Fruit fly (Drosophila melanogaster) whole organism, embryonic: ENCODE results near the gene CG1440.

Experiments used
- Aef1 ChIP-seq: fragments of 200-800 bp; sonication (Bioruptor generic); IDR thresholded peaks from 3 replicates; pipeline ENCODE4 v1.3.6; 2022; ENCODE audit warnings: missing biosample characterization, missing genetic modification characterization
- Atf3 ChIP-seq: fragments of 200-800 bp; sonication (Bioruptor generic); optimal IDR thresholded peaks from 3 replicates; lab custom pipeline; 2016; ENCODE audit warnings: missing biosample characterization, missing genetic modification characterization
- Bgb ChIP-seq: fragments of 200-800 bp; sonication (Bioruptor generic); IDR thresholded peaks from 2 replicates; pipeline ENCODE4 v1.3.6; 2022; ENCODE audit warnings: missing biosample characterization, missing genetic modification characterization; ENCODE audit not compliant: partially characterized antibody
- CG10321 ChIP-seq: fragments of 200-800 bp; sonication (Bioruptor generic); IDR thresholded peaks from 2 replicates; pipeline ENCODE4 v1.3.6; 2022; ENCODE audit warnings: missing biosample characterization, missing genetic modification characterization
- CG10565 ChIP-seq: fragments of 200-800 bp; sonication (Bioruptor generic); optimal IDR thresholded peaks from 3 replicates; lab custom pipeline; 2016; ENCODE audit warnings: missing biosample characterization, mild to moderate bottlenecking, missing genetic modification characterization
- CG13894 ChIP-seq: fragments of 200-800 bp; sonication (Bioruptor generic); optimal IDR thresholded peaks from 3 replicates; lab custom pipeline; 2018; ENCODE audit warnings: missing biosample characterization, mild to moderate bottlenecking, missing genetic modification characterization, moderate library complexity
- CG14710 ChIP-seq: fragments of 200-800 bp; sonication (Bioruptor generic); optimal IDR thresholded peaks from 3 replicates; lab custom pipeline; 2019; ENCODE audit warnings: missing biosample characterization, mild to moderate bottlenecking, missing genetic modification characterization, moderate library complexity
- CG15601 ChIP-seq: fragments of 200-800 bp; sonication (Bioruptor generic); optimal IDR thresholded peaks from 3 replicates; lab custom pipeline; 2019; ENCODE audit warnings: missing biosample characterization, mild to moderate bottlenecking, missing genetic modification characterization, moderate library complexity
- CG1647 ChIP-seq: fragments of 200-800 bp; sonication (Bioruptor generic); optimal IDR thresholded peaks from 3 replicates; lab custom pipeline; 2016; ENCODE audit warnings: missing biosample characterization, missing genetic modification characterization
- CG17385 ChIP-seq: fragments of 200-800 bp; sonication (Bioruptor generic); optimal IDR thresholded peaks from 3 replicates; lab custom pipeline; 2018; ENCODE audit warnings: missing biosample characterization, mild to moderate bottlenecking, missing genetic modification characterization
- CG31388 ChIP-seq: fragments of 200-800 bp; sonication (Bioruptor generic); optimal IDR thresholded peaks from 2 replicates; lab custom pipeline; 2016; ENCODE audit warnings: missing biosample characterization, missing genetic modification characterization
- CG32767 ChIP-seq: fragments of 200-800 bp; sonication (Bioruptor generic); IDR thresholded peaks from 2 replicates; pipeline ENCODE4 v1.3.6; 2022; ENCODE audit warnings: missing biosample characterization, missing genetic modification characterization
- CG42726 ChIP-seq: fragments of 200-800 bp; sonication (Bioruptor generic); IDR thresholded peaks from 2 replicates; pipeline ENCODE4 v1.3.6; 2022; ENCODE audit warnings: missing biosample characterization, missing genetic modification characterization; ENCODE audit not compliant: partially characterized antibody
- CG6689 ChIP-seq: fragments of 200-800 bp; sonication (Bioruptor generic); IDR thresholded peaks from 2 replicates; pipeline ENCODE4 v1.3.6; 2022; ENCODE audit warnings: missing biosample characterization, missing genetic modification characterization
- CG6813 ChIP-seq: fragments of 200-800 bp; sonication (Bioruptor generic); optimal IDR thresholded peaks from 2 replicates; lab custom pipeline; 2017; ENCODE audit warnings: missing biosample characterization, missing genetic modification characterization, mild to moderate bottlenecking, moderate library complexity, missing genetic modification reagents
- CG8924 ChIP-seq: fragments of 200-800 bp; optimal IDR thresholded peaks from 3 replicates; lab custom pipeline; 2019; ENCODE audit warnings: missing biosample characterization, mild to moderate bottlenecking, missing genetic modification characterization, moderate library complexity
- CG9727 ChIP-seq: fragments of 200-800 bp; sonication (Bioruptor generic); optimal IDR thresholded peaks from 3 replicates; lab custom pipeline; 2017; ENCODE audit warnings: missing biosample characterization, mild to moderate bottlenecking, missing genetic modification characterization
- D ChIP-seq, 2 experiments: fragments of 200-800 bp in 1 of 2; fragments of >200 bp in 1 of 2; sonication (Bioruptor generic) in 1 of 2; optimal IDR thresholded peaks; 2 replicates in 1 of 2; 3 replicates in 1 of 2; lab custom pipeline; 2017; ENCODE audit warnings: mild to moderate bottlenecking in 1 of 2, missing biosample characterization in 1 of 2, missing genetic modification characterization in 1 of 2, missing genetic modification reagents in 1 of 2
- Dad ChIP-seq: fragments of 200-800 bp; sonication (Bioruptor generic); optimal IDR thresholded peaks from 3 replicates; lab custom pipeline; 2016; ENCODE audit warnings: missing biosample characterization, missing genetic modification characterization
- Eip74EF ChIP-seq, 2 experiments: fragments of 200-800 bp in 1 of 2; fragments of >200 bp in 1 of 2; sonication (Bioruptor generic) in 1 of 2; optimal IDR thresholded peaks; 2 replicates each; lab custom pipeline; 2017 to 2019; ENCODE audit warnings: missing biosample characterization in 2 of 2, missing genetic modification characterization in 2 of 2, mild to moderate bottlenecking in 1 of 2, moderate library complexity in 1 of 2
- Ets97D ChIP-seq: fragments of 200-800 bp; sonication (Bioruptor generic); optimal IDR thresholded peaks from 3 replicates; lab custom pipeline; 2016; ENCODE audit warnings: missing biosample characterization, missing genetic modification characterization
- HmgD ChIP-seq: fragments of 200-800 bp; sonication (Bioruptor generic); optimal IDR thresholded peaks from 3 replicates; lab custom pipeline; 2016; ENCODE audit warnings: missing biosample characterization, missing genetic modification characterization
- MTF-1 ChIP-seq: fragments of 200-800 bp; sonication (Bioruptor generic); optimal IDR thresholded peaks from 2 replicates; lab custom pipeline; 2018; ENCODE audit warnings: missing biosample characterization, mild to moderate bottlenecking, missing genetic modification characterization, borderline replicate concordance
- Meics ChIP-seq: fragments of 200-800 bp; sonication (Bioruptor generic); optimal IDR thresholded peaks from 2 replicates; lab custom pipeline; 2017; ENCODE audit warnings: missing biosample characterization, mild to moderate bottlenecking, missing genetic modification characterization
- Oaz ChIP-seq: fragments of 200-800 bp; sonication (Bioruptor generic); IDR thresholded peaks from 2 replicates; pipeline ENCODE4 v1.3.6; 2022; ENCODE audit warnings: missing biosample characterization, missing genetic modification characterization
- Optix ChIP-seq: fragments of 200-800 bp; sonication (Bioruptor generic); IDR thresholded peaks from 3 replicates; pipeline ENCODE4 v1.3.6; 2022; ENCODE audit warnings: missing biosample characterization, missing genetic modification characterization
- Poxn ChIP-seq: fragments of 200-800 bp; sonication (Bioruptor generic); IDR thresholded peaks from 2 replicates; pipeline ENCODE4 v1.3.6; 2022; ENCODE audit warnings: missing biosample characterization, missing genetic modification characterization
- Stat92E ChIP-seq, 3 experiments: fragments of >200 bp in 2 of 3; fragments of 200-800 bp in 1 of 3; sonication (Bioruptor generic) in 1 of 3; optimal IDR thresholded peaks; 2 replicates each; lab custom pipeline; 2017 to 2019; ENCODE audit warnings: missing biosample characterization in 3 of 3, missing genetic modification characterization in 3 of 3, mild to moderate bottlenecking in 1 of 3, moderate library complexity in 1 of 3
- ac ChIP-seq: fragments of 200-800 bp; sonication (Bioruptor generic); optimal IDR thresholded peaks from 3 replicates; lab custom pipeline; 2017; ENCODE audit warnings: missing biosample characterization, mild to moderate bottlenecking, missing genetic modification characterization
- al ChIP-seq: fragments of 200-800 bp; sonication (Bioruptor generic); IDR thresholded peaks from 2 replicates; pipeline ENCODE4 v1.3.6; 2022; ENCODE audit warnings: missing biosample characterization, missing genetic modification characterization
- esg ChIP-seq: fragments of 200-800 bp; sonication (Bioruptor generic); conservative IDR thresholded peaks from 2 replicates; pipeline ENCODE4 v1.3.6; 2022; ENCODE audit warnings: missing biosample characterization, missing genetic modification characterization
- gce ChIP-seq: fragments of 200-800 bp; sonication (Bioruptor generic); IDR thresholded peaks from 3 replicates; pipeline ENCODE4 v1.3.6; 2022; ENCODE audit warnings: missing biosample characterization, missing genetic modification characterization
- gem ChIP-seq: fragments of 200-800 bp; sonication (Bioruptor generic); optimal IDR thresholded peaks from 2 replicates; lab custom pipeline; 2019; ENCODE audit warnings: missing biosample characterization, mild to moderate bottlenecking, missing genetic modification characterization, moderate library complexity
- grau ChIP-seq: fragments of 200-800 bp; optimal IDR thresholded peaks from 3 replicates; lab custom pipeline; 2019; ENCODE audit warnings: missing biosample characterization, mild to moderate bottlenecking, missing genetic modification characterization, moderate library complexity
- inv ChIP-seq: fragments of 200-800 bp; sonication (Bioruptor generic); IDR thresholded peaks from 2 replicates; pipeline ENCODE4 v1.3.6; 2022; ENCODE audit warnings: missing biosample characterization, missing genetic modification characterization; ENCODE audit not compliant: partially characterized antibody
- lab ChIP-seq: fragments of 200-800 bp; sonication (Bioruptor generic); optimal IDR thresholded peaks from 3 replicates; lab custom pipeline; 2017; ENCODE audit warnings: missing biosample characterization, missing genetic modification characterization, mild to moderate bottlenecking, moderate library complexity, missing genetic modification reagents
- lov ChIP-seq, 2 experiments: fragments of 200-800 bp in 1 of 2; fragments of >200 bp in 1 of 2; sonication (Bioruptor generic) in 1 of 2; IDR thresholded peaks in 1 of 2; optimal IDR thresholded peaks in 1 of 2; 2 replicates in 1 of 2; 3 replicates in 1 of 2; pipeline versions ENCODE4 v1.3.6 to Lab custom; 2017 to 2022; ENCODE audit warnings: missing biosample characterization in 1 of 2, missing genetic modification characterization in 1 of 2
- maf-S ChIP-seq: fragments of 200-800 bp; sonication (Bioruptor generic); optimal IDR thresholded peaks from 2 replicates; lab custom pipeline; 2016; ENCODE audit warnings: missing biosample characterization, missing genetic modification characterization
- mirr ChIP-seq: fragments of 200-800 bp; sonication (Bioruptor generic); optimal IDR thresholded peaks from 3 replicates; lab custom pipeline; 2018; ENCODE audit warnings: missing biosample characterization, mild to moderate bottlenecking, missing genetic modification characterization
- nmo ChIP-seq: fragments of 200-800 bp; sonication (Bioruptor generic); optimal IDR thresholded peaks from 2 replicates; lab custom pipeline; 2018; ENCODE audit warnings: missing biosample characterization, mild to moderate bottlenecking, missing genetic modification characterization, moderate library complexity
- psq ChIP-seq: fragments of 200-800 bp; sonication (Bioruptor generic); optimal IDR thresholded peaks from 2 replicates; lab custom pipeline; 2017; ENCODE audit warnings: missing biosample characterization, missing genetic modification characterization
- pzg ChIP-seq: fragments of 200-800 bp; sonication (Bioruptor generic); optimal IDR thresholded peaks from 3 replicates; lab custom pipeline; 2018; ENCODE audit warnings: missing biosample characterization, mild to moderate bottlenecking, missing genetic modification characterization, moderate library complexity
- ranshi ChIP-seq: fragments of 200-800 bp; sonication (Bioruptor generic); IDR thresholded peaks from 2 replicates; pipeline ENCODE4 v1.3.6; 2022; ENCODE audit warnings: missing biosample characterization, missing genetic modification characterization
- row ChIP-seq: fragments of 200-800 bp; sonication (Bioruptor generic); IDR thresholded peaks from 3 replicates; pipeline ENCODE4 v1.3.6; 2022; ENCODE audit warnings: missing biosample characterization, missing genetic modification characterization
- salm ChIP-seq: fragments of 200-800 bp; sonication (Bioruptor generic); optimal IDR thresholded peaks from 2 replicates; lab custom pipeline; 2018; ENCODE audit warnings: missing biosample characterization, mild to moderate bottlenecking, missing genetic modification characterization
- sim ChIP-seq: fragments of 200-800 bp; sonication (Bioruptor generic); IDR thresholded peaks from 2 replicates; pipeline ENCODE4 v1.3.6; 2022; ENCODE audit warnings: missing biosample characterization, missing genetic modification characterization
- zen2 ChIP-seq: fragments of 200-800 bp; sonication (Bioruptor generic); IDR thresholded peaks from 3 replicates; pipeline ENCODE4 v1.3.6; 2022; ENCODE audit warnings: missing biosample characterization, missing genetic modification characterization; ENCODE audit not compliant: partially characterized antibody
- zfh1 ChIP-seq: fragments of 200-800 bp; sonication (Bioruptor generic); IDR thresholded peaks from 3 replicates; pipeline ENCODE4 v1.3.6; 2022; ENCODE audit warnings: missing biosample characterization, missing genetic modification characterization

CG1440 gene

DNA sequence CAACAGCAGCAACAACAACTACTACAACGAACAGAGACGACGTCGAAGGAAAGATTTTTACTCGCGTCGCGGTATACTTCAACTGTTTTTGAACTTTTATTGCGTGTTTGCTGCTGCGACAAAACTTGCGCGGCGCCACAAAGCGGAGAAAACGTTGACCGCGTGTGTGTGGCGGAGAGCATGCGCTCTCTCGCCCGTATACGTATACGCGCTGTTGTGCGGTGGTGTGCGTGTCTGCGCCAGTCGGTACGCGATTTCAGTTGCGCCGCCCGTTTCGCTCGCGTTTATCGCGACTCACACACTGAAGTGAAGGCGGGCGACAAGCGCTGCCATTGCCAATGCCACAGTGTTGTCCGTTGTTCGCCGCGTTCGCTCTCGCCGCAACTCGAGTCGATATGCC lies 27.1 kb upstream of the CG1440 start (continued):
- TF ChIP-seq ac (GFP tag; lab: Kevin White, UChicago) = no peak
- TF ChIP-seq CG8924 (tag; lab: Kevin White, UChicago) = peak; percentile 70
- TF ChIP-seq sim (GFP tag; lab: Robert Waterston, UW) = no peak
- no peak for TF ChIP-seq CG10321 (GFP tag; lab: Robert Waterston, UW)
- peak; percentile 32 for TF ChIP-seq CG9727 (GFP tag; lab: Kevin White, UChicago)
- peak; percentile 39; the same call in 1 of the 2 replicates for TF ChIP-seq Bgb (GFP tag; lab: Robert Waterston, UW)
- TF ChIP-seq CG1647 (GFP tag; lab: Kevin White, UChicago) = no peak
- TF ChIP-seq lov (optimal IDR thresholded peaks at IDR 0.05; lab: Kevin White, UChicago) = no peak
- TF ChIP-seq lov (GFP tag; IDR thresholded peaks at IDR 0.05; lab: Robert Waterston, UW) = peak; percentile 76; the same call in 2 of the 3 replicates
- no peak for TF ChIP-seq inv (GFP tag; lab: Robert Waterston, UW)
- TF ChIP-seq CG10565 (GFP tag; lab: Kevin White, UChicago) = no peak
- peak; percentile 51 for TF ChIP-seq CG6813 (GFP tag; lab: Kevin White, UChicago)
- no peak for TF ChIP-seq zen2 (GFP tag; lab: Robert Waterston, UW)
- peak; percentile 57 for TF ChIP-seq MTF-1 (GFP tag; lab: Kevin White, UChicago)
- TF ChIP-seq mirr (GFP tag; lab: Kevin White, UChicago) = peak; percentile 98
- TF ChIP-seq CG17385 = peak; percentile 83
- peak; percentile 34 for TF ChIP-seq salm (tag; lab: Kevin White, UChicago)
- TF ChIP-seq grau (tag; lab: Kevin White, UChicago) = peak; percentile 39
- TF ChIP-seq maf-S (GFP tag; lab: Kevin White, UChicago) = no peak
- TF ChIP-seq Optix (GFP tag; lab: Robert Waterston, UW) = peak; percentile 77; the same call in 2 of the 3 replicates
- peak; percentile 87 for TF ChIP-seq CG13894
- no peak for TF ChIP-seq Dad
- peak; percentile 56; the same call in 1 of the 3 replicates for TF ChIP-seq gce
- TF ChIP-seq al (GFP tag; lab: Robert Waterston, UW) = peak; percentile 53
- no peak for TF ChIP-seq CG42726 (GFP tag; lab: Robert Waterston, UW)
- TF ChIP-seq nmo (GFP tag; lab: Kevin White, UChicago) = no peak
- TF ChIP-seq Meics (GFP tag; lab: Kevin White, UChicago) = peak; percentile 57
- TF ChIP-seq lab (GFP tag; lab: Kevin White, UChicago) = peak; percentile 50
- no peak for TF ChIP-seq D (optimal IDR thresholded peaks at IDR 0.05; lab: Kevin White, UChicago)
- no peak for TF ChIP-seq D (GFP tag; optimal IDR thresholded peaks at IDR 0.05; lab: Kevin White, UChicago)
- TF ChIP-seq gem (tag; lab: Kevin White, UChicago) = no peak
- no peak for TF ChIP-seq Ets97D (GFP tag; lab: Kevin White, UChicago)
- TF ChIP-seq psq = no peak
- TF ChIP-seq pzg (GFP tag; lab: Kevin White, UChicago) = peak; percentile 15
- peak in 1 of 2 experiments; percentile 12 for TF ChIP-seq Eip74EF (GFP tag; optimal IDR thresholded peaks at IDR 0.05; lab: Kevin White, UChicago)
- TF ChIP-seq zfh1 = peak; percentile 49; the same call in 1 of the 3 replicates
- TF ChIP-seq CG14710 (tag; lab: Kevin White, UChicago) = no peak
- no peak for TF ChIP-seq Stat92E (GFP tag; optimal IDR thresholded peaks at IDR 0.05; lab: Kevin White, UChicago)
- no peak for TF ChIP-seq CG31388 (GFP tag; lab: Kevin White, UChicago)
- peak; percentile 41; the same call in 1 of the 2 replicates for TF ChIP-seq ranshi (GFP tag; lab: Robert Waterston, UW)
- TF ChIP-seq CG32767 (GFP tag; lab: Robert Waterston, UW) = peak; percentile 73; the same call in 1 of the 2 replicates
- no peak for TF ChIP-seq HmgD (GFP tag; lab: Kevin White, UChicago)
- TF ChIP-seq CG6689 = no peak
- no peak for TF ChIP-seq Atf3 (GFP tag; lab: Kevin White, UChicago)
- peak; percentile 22; the same call in 1 of the 3 replicates for TF ChIP-seq row (GFP tag; lab: Robert Waterston, UW)
- TF ChIP-seq CG15601 = peak; percentile 26
- TF ChIP-seq Oaz = peak; percentile 57; the same call in 1 of the 2 replicates
- 0 out of 2 replicates have a peak, but pooled peaks have one; percentile 28 for TF ChIP-seq Poxn (GFP tag; lab: Robert Waterston, UW)
- TF ChIP-seq Aef1 (GFP tag; lab: Robert Waterston, UW) = no peak
- TF ChIP-seq esg (GFP tag; lab: Robert Waterston, UW) = no peak
